Worm (Caenorhabditis elegans) whole organism, young adult: ENCODE measurements around the gene ugt-37.

ENCODE experiments used
- sptf-2 ChIP-seq: fragments of 200-800 bp; sonication (Bioruptor generic); optimal IDR thresholded peaks from 2 replicates; lab custom pipeline; 2018; ENCODE audit warnings: mild to moderate bottlenecking, missing genetic modification characterization, missing compliant biosample characterization
- tbp1 ChIP-seq: fragments of 200-800 bp; sonication (Bioruptor generic); optimal IDR thresholded peaks from 2 replicates; lab custom pipeline; 2018; ENCODE audit warnings: mild to moderate bottlenecking, missing genetic modification characterization, missing compliant biosample characterization
- unc-62 ChIP-seq: fragments of 150-350 bp; optimal IDR thresholded peaks from 2 replicates; lab custom pipeline; 2014; ENCODE audit warnings: missing biosample characterization, missing genetic modification reagents, missing genetic modification characterization

DNA sequence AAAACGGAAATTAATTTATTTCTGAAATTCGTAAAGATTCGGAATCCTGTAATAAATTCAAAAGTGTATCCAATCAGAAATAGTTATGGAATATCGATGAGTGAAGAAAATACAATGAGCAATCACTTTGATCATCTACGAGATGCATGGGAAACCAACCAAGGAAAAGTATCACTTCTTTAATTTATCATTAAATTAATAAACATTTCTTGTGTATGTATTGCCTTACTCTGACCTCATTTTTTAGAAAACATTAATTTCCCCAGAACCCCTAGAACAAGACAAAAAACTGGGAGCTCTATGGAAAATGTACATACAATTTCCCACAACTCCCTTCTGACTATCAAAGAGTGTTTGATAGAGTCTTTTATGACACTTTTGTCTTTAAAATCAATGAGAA lies 11.2 kb downstream of the ugt-37 start, which contains the start of gene F10D2.16:
- TF ChIP-seq tbp1 (GFP tag; lab: Kevin White, UChicago) (no peak), unc-62 (GFP tag; lab: Kevin White, UChicago) (no peak), sptf-2 (GFP tag; lab: Kevin White, UChicago) (no peak)
